Fruit fly (Drosophila melanogaster) whole organism, pupa: Measurements from ENCODE around the gene Cp18.

Experiments
- CG12605 ChIP-seq: fragments of 200-800 bp; sonication (Bioruptor generic); IDR thresholded peaks from 2 replicates; pipeline ENCODE4 v1.3.6; 2022; ENCODE audit warnings: missing biosample characterization, missing genetic modification characterization
- CG13204 ChIP-seq: fragments of 200-800 bp; sonication (Bioruptor generic); optimal IDR thresholded peaks from 2 replicates; lab custom pipeline; 2018; ENCODE audit warnings: missing biosample characterization, mild to moderate bottlenecking, missing genetic modification characterization, moderate library complexity
- CG17806 ChIP-seq: fragments of 200-800 bp; sonication (Bioruptor generic); optimal IDR thresholded peaks from 2 replicates; lab custom pipeline; 2018; ENCODE audit warnings: missing biosample characterization, mild to moderate bottlenecking, missing genetic modification characterization, moderate library complexity
- CG32121 ChIP-seq: fragments of 200-800 bp; sonication (Bioruptor generic); IDR thresholded peaks from 2 replicates; pipeline ENCODE4 v1.3.6; 2022; ENCODE audit warnings: missing biosample characterization, missing genetic modification characterization
- CG34367 ChIP-seq: fragments of 200-800 bp; sonication (Bioruptor generic); optimal IDR thresholded peaks from 2 replicates; lab custom pipeline; 2018; ENCODE audit warnings: missing biosample characterization, mild to moderate bottlenecking, missing genetic modification characterization
- CG8301 ChIP-seq: fragments of 200-800 bp; sonication (Bioruptor generic); optimal IDR thresholded peaks from 2 replicates; lab custom pipeline; 2018; ENCODE audit warnings: missing biosample characterization, mild to moderate bottlenecking, missing genetic modification characterization
- CG9948 ChIP-seq: fragments of 200-800 bp; sonication (Bioruptor generic); optimal IDR thresholded peaks from 2 replicates; lab custom pipeline; 2018; ENCODE audit warnings: missing biosample characterization, mild to moderate bottlenecking, missing genetic modification characterization, moderate library complexity
- EcR ChIP-seq: fragments of 200-800 bp; sonication (Bioruptor generic); optimal IDR thresholded peaks from 3 replicates; lab custom pipeline; 2019; ENCODE audit warnings: missing biosample characterization, missing genetic modification characterization, mild to moderate bottlenecking, moderate library complexity, missing genetic modification reagents
- Pif1B ChIP-seq: fragments of 200-800 bp; sonication (Bioruptor generic); optimal IDR thresholded peaks from 3 replicates; lab custom pipeline; 2016; ENCODE audit warnings: missing biosample characterization, missing genetic modification characterization
- fd96Ca ChIP-seq: fragments of 200-800 bp; sonication (Bioruptor generic); IDR thresholded peaks from 3 replicates; pipeline ENCODE4 v1.3.6; 2022; ENCODE audit warnings: missing biosample characterization, missing genetic modification characterization
- gl ChIP-seq: fragments of 200-800 bp; sonication (Bioruptor generic); optimal IDR thresholded peaks from 2 replicates; lab custom pipeline; 2018; ENCODE audit warnings: missing biosample characterization, mild to moderate bottlenecking, missing genetic modification characterization
- rn ChIP-seq: fragments of 200-800 bp; sonication (Bioruptor generic); IDR thresholded peaks from 2 replicates; pipeline ENCODE4 v1.3.6; 2022; ENCODE audit warnings: missing biosample characterization, missing genetic modification characterization

- TF ChIP-seq CG13204: no peak
- TF ChIP-seq EcR (GFP tag; lab: Kevin White, UChicago): no peak
- no peak for TF ChIP-seq CG8301
- no peak for TF ChIP-seq gl (tag; lab: Kevin White, UChicago)
- TF ChIP-seq CG9948 (tag; lab: Kevin White, UChicago): no peak
- TF ChIP-seq CG17806 (tag; lab: Kevin White, UChicago): no peak
- TF ChIP-seq CG32121: no peak
- TF ChIP-seq fd96Ca (GFP tag; lab: Robert Waterston, UW): peak; percentile 19; the same call in 1 of the 3 replicates
- TF ChIP-seq Pif1B (GFP tag; lab: Kevin White, UChicago): no peak
- TF ChIP-seq rn (GFP tag; lab: Robert Waterston, UW): no peak
- no peak for TF ChIP-seq CG34367 (tag; lab: Kevin White, UChicago)
- no peak for TF ChIP-seq CG12605 (GFP tag; lab: Robert Waterston, UW)
Observed at dm6 chr3L:8698493-8699166, 28.0 kb upstream of the Cp18 start.
